Fruit fly (Drosophila melanogaster): ENCODE results near the gene CG32631.

Gene CG32631

dm6 chrX:13604499-13604898 lies 48.2 kb downstream of the CG32631 start:
- TF ChIP-seq Hnf4 (GFP tag; optimal IDR thresholded peaks at IDR 0.05) (no peak), dl (GFP tag; optimal IDR thresholded peaks at IDR 0.05; ENCODE audit: insufficient read depth in 1 of 2, partially characterized antibody in 2 of 2) (no peak), CG9705 (GFP tag; optimal IDR thresholded peaks at IDR 0.05) (no peak), rgr (GFP tag; optimal IDR thresholded peaks at IDR 0.05) (no peak), h (GFP tag; optimal IDR thresholded peaks at IDR 0.05) (no peak), ey (GFP tag; optimal IDR thresholded peaks at IDR 0.05) (no peak), tai (GFP tag; optimal IDR thresholded peaks at IDR 0.05) (no peak), Rel (GFP tag; optimal IDR thresholded peaks at IDR 0.05) (no peak), Rel (tag; optimal IDR thresholded peaks at IDR 0.05) (no peak), OdsH (GFP tag; optimal IDR thresholded peaks at IDR 0.05) (no peak), Hr78 (GFP tag; optimal IDR thresholded peaks at IDR 0.05) (no peak), GATAd (GFP tag; optimal IDR thresholded peaks at IDR 0.05) (no peak), woc (GFP tag; optimal IDR thresholded peaks at IDR 0.05) (no peak), pan (optimal IDR thresholded peaks at IDR 0.05) (no peak), CG32264 (GFP tag; optimal IDR thresholded peaks at IDR 0.05) (no peak), HLH106 (tag; optimal IDR thresholded peaks at IDR 0.05) (no peak), jim (GFP tag; optimal IDR thresholded peaks at IDR 0.05) (no peak), dmrt93B (GFP tag; optimal IDR thresholded peaks at IDR 0.05) (no peak), Myc (optimal IDR thresholded peaks at IDR 0.05) (no peak)

DNA sequence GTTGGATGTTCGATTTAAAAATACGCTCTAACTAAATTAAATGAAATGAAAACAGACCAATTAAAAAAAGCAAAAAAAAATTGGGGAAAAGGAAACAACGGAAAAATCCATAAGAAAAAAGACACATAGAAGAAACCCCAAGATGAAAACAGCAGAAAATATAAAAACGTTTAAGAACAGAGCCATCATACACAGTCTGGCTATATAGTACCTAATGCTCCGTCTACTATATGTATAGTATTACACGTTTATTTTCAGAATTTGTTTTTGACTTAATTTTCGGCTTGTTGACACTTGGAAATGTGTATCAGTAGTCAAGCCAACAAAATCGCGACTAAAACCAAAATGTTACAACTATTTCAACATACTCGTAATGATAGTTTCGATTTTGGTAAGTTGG lies 49.1 kb downstream of the CG32631 start, which contains the start of gene CG11178:
Gene CG11178 (plus strand): TSS at position 301 of the 400 bp plus-strand sequence.
- TF ChIP-seq Mio (GFP tag; optimal IDR thresholded peaks at IDR 0.05) (no peak), Myc (optimal IDR thresholded peaks at IDR 0.05) (no peak), ey (GFP tag; optimal IDR thresholded peaks at IDR 0.05) (no peak), HLH106 (tag; optimal IDR thresholded peaks at IDR 0.05) (no peak), foxo (GFP tag; optimal IDR thresholded peaks at IDR 0.05) (no peak)

dm6 chrX:13605942-13606491 lies 49.7 kb downstream of the CG32631 start:
- TF ChIP-seq h (GFP tag; optimal IDR thresholded peaks at IDR 0.05) (peak; percentile 25), N (GFP tag; optimal IDR thresholded peaks at IDR 0.05) (no peak)
